Worm (Caenorhabditis elegans) whole organism, L2 larva: ENCODE data around the gene tbg-1.

Experiments
- lin-13 ChIP-seq: fragments of 150-350 bp; optimal IDR thresholded peaks from 2 replicates; lab custom pipeline; 2014; ENCODE audit warnings: missing biosample characterization, missing genetic modification reagents, missing genetic modification characterization
- unc-62 ChIP-seq: fragments of 150-350 bp; optimal IDR thresholded peaks from 2 replicates; lab custom pipeline; 2014; ENCODE audit warnings: missing biosample characterization, missing genetic modification reagents, missing genetic modification characterization
- ztf-11 ChIP-seq: sonication (generic microtip); optimal IDR thresholded peaks from 2 replicates; lab custom pipeline; 2017; ENCODE audit warnings: missing biosample characterization, missing genetic modification characterization

ce11 chrIII:9658569-9658968, 29.6 kb upstream of the tbg-1 start:
- TF ChIP-seq unc-62 (GFP tag; lab: Kevin White, UChicago) (no peak), ztf-11 (tag; lab: Kevin White, UChicago) (no peak), lin-13 (GFP tag; lab: Kevin White, UChicago) (no peak)
